Worm (Caenorhabditis elegans): ENCODE results near the gene nuc-1.

The nuc-1 gene

DNA sequence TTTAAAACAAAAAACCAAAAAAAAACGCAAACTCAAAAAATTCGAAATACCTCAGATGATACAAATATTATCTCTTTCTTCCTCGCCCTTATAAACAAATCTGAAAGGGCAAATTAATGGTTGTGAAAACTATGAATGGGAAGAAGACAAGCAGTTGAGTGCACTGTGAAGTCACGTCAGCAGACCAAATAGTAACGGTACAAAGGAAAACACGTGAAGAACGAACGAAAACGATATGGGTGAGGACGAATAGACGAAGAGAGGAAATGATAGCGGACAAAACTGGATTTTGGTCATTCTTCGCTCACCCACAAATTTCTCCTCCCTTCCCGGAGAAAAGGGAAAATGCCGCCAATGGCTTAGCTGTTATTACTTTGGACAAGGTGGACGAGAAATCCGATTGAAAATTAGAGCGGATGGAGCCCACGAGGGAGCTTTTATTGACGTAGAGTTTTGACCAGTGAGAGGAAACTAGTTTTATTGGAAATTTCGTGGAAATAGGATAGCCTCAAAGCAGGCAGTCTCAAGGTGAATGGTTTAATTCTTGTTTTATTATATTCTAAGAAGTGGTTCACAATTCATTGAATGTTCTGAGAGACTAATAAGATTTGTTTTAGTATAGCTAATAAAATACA, 2.0 kb upstream of the nuc-1 start (continued):
- peak; percentile 17 for TF ChIP-seq nhr-90 (tag; optimal IDR thresholded peaks at IDR 0.05; ENCODE audit: poor library complexity)
- TF ChIP-seq nhr-85 (tag) = peak; percentile 90
- no peak for TF ChIP-seq nhr-12 (tag; optimal IDR thresholded peaks at IDR 0.05)
- no peak for TF ChIP-seq lin-39 (tag; optimal IDR thresholded peaks at IDR 0.05)
- TF ChIP-seq nhr-19 (GFP tag; conservative IDR thresholded peaks at IDR 0.05) = 0 out of 2 replicates have a peak, but pooled peaks have one; percentile 17
- TF ChIP-seq lin-14 (GFP tag; optimal IDR thresholded peaks at IDR 0.05) = peak; percentile 49

DNA sequence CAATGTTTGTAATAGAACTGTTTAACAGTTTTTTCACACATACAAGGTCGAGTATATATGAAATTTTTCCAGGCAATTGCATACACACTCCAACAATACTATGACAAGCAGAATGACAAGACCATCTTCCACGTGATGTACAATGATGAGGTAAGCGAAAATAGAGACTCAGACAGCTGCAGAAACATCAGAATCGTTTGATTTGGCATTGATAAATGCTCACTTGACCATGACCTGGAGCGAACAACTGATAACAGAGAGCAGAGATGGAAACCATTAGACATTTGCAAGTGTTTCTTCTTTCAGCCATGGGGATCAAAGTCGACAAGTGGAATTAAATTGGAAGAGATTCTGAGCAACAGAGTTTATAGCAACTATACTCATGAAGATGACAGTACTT, 759 bp downstream of the nuc-1 start:
- no peak for TF ChIP-seq sox-4 (tag; optimal IDR thresholded peaks at IDR 0.05)
- no peak for TF ChIP-seq nhr-84 (tag; optimal IDR thresholded peaks at IDR 0.05)
- no peak for TF ChIP-seq alr-1 (tag; optimal IDR thresholded peaks at IDR 0.05; ENCODE audit: borderline replicate concordance)
- TF ChIP-seq aha-1 (tag; optimal IDR thresholded peaks at IDR 0.05) = no peak
- peak; percentile 33 for TF ChIP-seq nhr-90 (tag; optimal IDR thresholded peaks at IDR 0.05; ENCODE audit: poor library complexity)
- TF ChIP-seq pax-3 (tag; optimal IDR thresholded peaks at IDR 0.05) = no peak
- peak; percentile 16 for TF ChIP-seq blmp-1 (tag; optimal IDR thresholded peaks at IDR 0.05)
- TF ChIP-seq lin-14 (GFP tag; optimal IDR thresholded peaks at IDR 0.05) = peak; percentile 55
- no peak for TF ChIP-seq mab-9 (GFP tag; IDR thresholded peaks at IDR 0.05)
- TF ChIP-seq jun-1 (tag; optimal IDR thresholded peaks at IDR 0.05) = peak; percentile 16
- peak in 1 of 2 experiments; percentile 71 for TF ChIP-seq lin-35 (GFP tag; optimal IDR thresholded peaks at IDR 0.05)
- TF ChIP-seq ceh-8 (GFP tag; optimal IDR thresholded peaks at IDR 0.05) = no peak
- TF ChIP-seq mdl-1 (tag; optimal IDR thresholded peaks at IDR 0.05) = peak in 1 of 2 experiments; percentile 70
- peak; percentile 11 for TF ChIP-seq hpl-2 (GFP tag; optimal IDR thresholded peaks at IDR 0.05)
- peak; percentile 68 for TF ChIP-seq nhr-20 (tag; optimal IDR thresholded peaks at IDR 0.05)
- TF ChIP-seq elt-2 (tag; optimal IDR thresholded peaks at IDR 0.05) = peak; percentile 94
- TF ChIP-seq unc-62 (GFP tag; optimal IDR thresholded peaks at IDR 0.05) = no peak
- TF ChIP-seq nhr-77 (tag; optimal IDR thresholded peaks at IDR 0.05) = no peak
- peak in 1 of 2 experiments; percentile 11 for TF ChIP-seq lsy-2 (tag; optimal IDR thresholded peaks at IDR 0.05)
- no peak for TF ChIP-seq efl-1 (optimal IDR thresholded peaks at IDR 0.05)
- TF ChIP-seq efl-1 (GFP tag; optimal IDR thresholded peaks at IDR 0.05 in 1 of 2) = peak in 1 of 2 experiments; percentile 70
- no peak for TF ChIP-seq ces-1 (GFP tag; optimal IDR thresholded peaks at IDR 0.05)
- TF ChIP-seq nhr-85 (tag) = peak; percentile 81
- peak in 1 of 6 experiments; percentile 6 for TF ChIP-seq elt-3 (tag; optimal IDR thresholded peaks at IDR 0.05)
- TF ChIP-seq nhr-71 (tag; optimal IDR thresholded peaks at IDR 0.05) = peak; percentile 56
- peak; percentile 36 for TF ChIP-seq snu-23 (GFP tag; optimal IDR thresholded peaks at IDR 0.05)

DNA sequence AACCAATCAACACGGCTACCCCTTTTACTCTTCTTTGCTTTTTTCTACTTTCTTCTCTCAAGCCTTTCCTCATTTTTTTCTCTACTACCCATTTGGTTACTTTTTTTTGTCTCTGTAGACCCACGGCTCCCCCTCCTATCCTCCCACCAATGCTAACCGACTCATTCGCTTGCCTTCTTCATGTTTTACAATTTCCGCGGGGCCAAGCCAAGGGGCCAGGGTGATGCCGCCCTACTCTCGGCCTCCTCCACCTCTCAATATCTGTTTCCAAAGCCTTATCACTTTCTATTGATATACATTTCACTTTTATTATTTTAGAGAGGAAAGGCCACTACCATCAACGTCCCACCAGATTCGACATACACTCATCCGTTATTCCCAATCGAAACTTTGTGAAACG, 3.6 kb downstream of the nuc-1 start, which contains the start of gene F49E2.5:
Gene F49E2.5 (plus strand): TSS at position 301 of the 400 bp plus-strand sequence.
- TF ChIP-seq blmp-1 (tag; optimal IDR thresholded peaks at IDR 0.05) = peak; percentile 41
- no peak for TF ChIP-seq rnt-1 (tag; optimal IDR thresholded peaks at IDR 0.05)
- TF ChIP-seq nhr-77 (tag; optimal IDR thresholded peaks at IDR 0.05) = no peak
- TF ChIP-seq lin-14 (GFP tag; optimal IDR thresholded peaks at IDR 0.05) = peak; percentile 17
- no peak for TF ChIP-seq nhr-90 (tag; optimal IDR thresholded peaks at IDR 0.05; ENCODE audit: poor library complexity)

DNA sequence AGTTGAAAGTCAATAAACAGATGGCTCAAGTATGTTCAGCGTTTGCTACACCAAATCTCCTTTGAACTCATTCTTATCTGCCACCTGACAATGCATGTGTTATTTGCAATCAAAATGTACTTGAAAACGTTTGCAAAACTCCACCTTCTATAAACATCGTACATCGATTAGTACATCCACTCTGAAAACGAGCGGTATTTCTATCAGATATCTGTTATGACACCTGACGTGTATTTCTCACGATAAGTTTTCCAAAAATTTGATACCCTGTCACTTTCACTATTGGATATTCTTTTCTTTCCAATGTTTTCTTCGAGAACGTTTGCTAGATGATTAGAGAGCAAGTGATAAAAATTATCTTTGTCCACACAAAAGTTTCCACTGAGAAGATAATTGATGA, 4.7 kb downstream of the nuc-1 start:
- TF ChIP-seq nhr-20 (tag; optimal IDR thresholded peaks at IDR 0.05) (peak; percentile 17), elt-3 (tag; optimal IDR thresholded peaks at IDR 0.05) (peak in 1 of 6 experiments; percentile 24), nhr-71 (tag; optimal IDR thresholded peaks at IDR 0.05) (peak; percentile 44), lsy-2 (tag; optimal IDR thresholded peaks at IDR 0.05) (peak in 1 of 2 experiments; percentile 40), nhr-85 (tag) (no peak), tbx-2 (tag; optimal IDR thresholded peaks at IDR 0.05) (peak; percentile 21), unc-130 (tag; optimal IDR thresholded peaks at IDR 0.05) (peak; percentile 47), snu-23 (GFP tag; optimal IDR thresholded peaks at IDR 0.05) (peak; percentile 5), lir-3 (tag; optimal IDR thresholded peaks at IDR 0.05; ENCODE audit: poor library complexity) (no peak), nhr-84 (tag; optimal IDR thresholded peaks at IDR 0.05) (no peak), mep-1 (tag; optimal IDR thresholded peaks at IDR 0.05) (peak; percentile 38), efl-1 (optimal IDR thresholded peaks at IDR 0.05) (no peak), efl-1 (GFP tag; optimal IDR thresholded peaks at IDR 0.05 in 1 of 2) (peak in 1 of 2 experiments; percentile 56), lin-14 (GFP tag; optimal IDR thresholded peaks at IDR 0.05) (peak; percentile 55)
